Worm (Caenorhabditis elegans) whole organism, L1 larva: ENCODE data around the gene oac-1.
A peak's percentile ranks its signal among the peaks of the same experiment; 100 is the strongest.

Experiments used
- C04F5.9 ChIP-seq: sonication (generic microtip); optimal IDR thresholded peaks from 2 replicates; lab custom pipeline; 2016; ENCODE audit warnings: missing genetic modification characterization, missing compliant biosample characterization
- C16A3.4 ChIP-seq: fragments of 150-350 bp; optimal IDR thresholded peaks from 2 replicates; lab custom pipeline; 2014; ENCODE audit warnings: missing biosample characterization, missing genetic modification characterization
- C34B4.2 ChIP-seq: sonication (generic microtip); optimal IDR thresholded peaks from 2 replicates; lab custom pipeline; 2017; ENCODE audit warnings: mild to moderate bottlenecking, missing genetic modification characterization, missing compliant biosample characterization
- F16B12.6 ChIP-seq: fragments of 150-350 bp; optimal IDR thresholded peaks from 2 replicates; lab custom pipeline; 2014; ENCODE audit warnings: missing biosample characterization, missing genetic modification characterization
- aha-1 ChIP-seq: fragments of 150-350 bp; optimal IDR thresholded peaks from 2 replicates; lab custom pipeline; 2014; ENCODE audit warnings: missing biosample characterization, missing genetic modification characterization
- alr-1 ChIP-seq: fragments of 200-800 bp; sonication (Bioruptor generic); optimal IDR thresholded peaks from 2 replicates; lab custom pipeline; 2018; ENCODE audit warnings: borderline replicate concordance, mild to moderate bottlenecking, missing genetic modification characterization, missing compliant biosample characterization
- ama-1 ChIP-seq: fragments of 150-350 bp; optimal IDR thresholded peaks from 2 replicates; lab custom pipeline; 2014
- blmp-1 ChIP-seq: fragments of 150-350 bp; optimal IDR thresholded peaks from 2 replicates; lab custom pipeline; 2014; ENCODE audit warnings: missing biosample characterization, missing genetic modification characterization
- ceh-8 ChIP-seq: fragments of 200-800 bp; sonication (Bioruptor generic); optimal IDR thresholded peaks from 2 replicates; lab custom pipeline; 2018; ENCODE audit warnings: mild to moderate bottlenecking, missing genetic modification characterization, moderate library complexity, missing compliant biosample characterization
- ceh-82 ChIP-seq, 3 experiments: fragments of 150-350 bp in 1 of 3; sonication (generic microtip) in 2 of 3; optimal IDR thresholded peaks; 2 replicates each; lab custom pipeline; 2014 to 2017; ENCODE audit warnings: missing biosample characterization in 3 of 3, missing genetic modification characterization in 3 of 3
- ceh-90 ChIP-seq: sonication (generic microtip); optimal IDR thresholded peaks from 2 replicates; lab custom pipeline; 2016; ENCODE audit warnings: missing genetic modification characterization, missing compliant biosample characterization
- dsc-1 ChIP-seq: sonication (generic microtip); optimal IDR thresholded peaks from 2 replicates; lab custom pipeline; 2016; ENCODE audit warnings: mild to moderate bottlenecking, missing genetic modification characterization, missing compliant biosample characterization
- efl-1 ChIP-seq, 4 experiments: fragments of 150-350 bp; optimal IDR thresholded peaks in 3 of 4; peaks in 1 of 4; 1 replicate in 1 of 4; 2 replicates in 3 of 4; lab custom pipeline; 2014; ENCODE audit warnings: missing biosample characterization in 2 of 4, missing genetic modification characterization in 2 of 4, missing genetic modification reagents in 2 of 4
- efl-3 ChIP-seq: fragments of 200-800 bp; sonication (Bioruptor generic); optimal IDR thresholded peaks from 2 replicates; lab custom pipeline; 2018; ENCODE audit warnings: mild to moderate bottlenecking, missing genetic modification characterization, missing compliant biosample characterization
- egl-27 ChIP-seq, 2 experiments: fragments of 150-350 bp in 1 of 2; sonication (generic microtip); optimal IDR thresholded peaks; 3 replicates each; lab custom pipeline; 2017 to 2018; ENCODE audit warnings: missing biosample characterization in 2 of 2, missing genetic modification characterization in 2 of 2, missing genetic modification reagents in 2 of 2
- fkh-10 ChIP-seq: sonication (generic microtip); optimal IDR thresholded peaks from 2 replicates; lab custom pipeline; 2017; ENCODE audit warnings: missing biosample characterization, missing genetic modification reagents, missing genetic modification characterization
- fkh-8 ChIP-seq: sonication (generic microtip); optimal IDR thresholded peaks from 2 replicates; lab custom pipeline; 2016; ENCODE audit warnings: mild to moderate bottlenecking, missing genetic modification characterization, missing compliant biosample characterization
- grh-1 ChIP-seq: fragments of 200-800 bp; sonication (Bioruptor generic); IDR thresholded peaks from 2 replicates; pipeline ENCODE4 v1.3.6; 2022; ENCODE audit warnings: missing genetic modification reagents, missing genetic modification characterization, missing compliant biosample characterization
- hpl-2 ChIP-seq: fragments of 150-350 bp; optimal IDR thresholded peaks from 2 replicates; lab custom pipeline; 2014; ENCODE audit warnings: missing biosample characterization, missing genetic modification reagents, missing genetic modification characterization
- isw-1 ChIP-seq: fragments of 200-800 bp; sonication (Bioruptor generic); IDR thresholded peaks from 2 replicates; pipeline ENCODE4 v1.3.6; 2022; ENCODE audit warnings: missing genetic modification characterization, missing compliant biosample characterization
- lin-15B ChIP-seq: fragments of 150-350 bp; sonication (generic microtip); optimal IDR thresholded peaks from 3 replicates; lab custom pipeline; 2014; ENCODE audit warnings: missing biosample characterization, missing genetic modification characterization
- lir-3 ChIP-seq: sonication (generic microtip); optimal IDR thresholded peaks from 2 replicates; lab custom pipeline; 2016; ENCODE audit warnings: mild to moderate bottlenecking, missing genetic modification characterization, moderate library complexity, missing compliant biosample characterization; ENCODE audit not compliant: poor library complexity
- lsy-2 ChIP-seq, 2 experiments: fragments of 150-350 bp; optimal IDR thresholded peaks; 2 replicates each; lab custom pipeline; 2014; ENCODE audit warnings: missing biosample characterization in 2 of 2, missing genetic modification characterization in 2 of 2
- nhr-237 ChIP-seq: fragments of 150-350 bp; optimal IDR thresholded peaks from 2 replicates; lab custom pipeline; 2014; ENCODE audit warnings: missing biosample characterization, missing genetic modification characterization
- nhr-28 ChIP-seq: fragments of 150-350 bp; optimal IDR thresholded peaks from 2 replicates; lab custom pipeline; 2014; ENCODE audit warnings: missing biosample characterization, missing genetic modification characterization
- nhr-71 ChIP-seq: sonication (generic microtip); optimal IDR thresholded peaks from 2 replicates; lab custom pipeline; 2016; ENCODE audit warnings: mild to moderate bottlenecking, missing genetic modification characterization, moderate library complexity, missing compliant biosample characterization
- nhr-76 ChIP-seq: sonication (generic microtip); optimal IDR thresholded peaks from 2 replicates; lab custom pipeline; 2017; ENCODE audit warnings: missing biosample characterization, missing genetic modification characterization
- nhr-84 ChIP-seq: sonication (generic microtip); optimal IDR thresholded peaks from 2 replicates; lab custom pipeline; 2017; ENCODE audit warnings: missing biosample characterization, missing genetic modification characterization
- pag-3 ChIP-seq: sonication (generic microtip); optimal IDR thresholded peaks from 2 replicates; lab custom pipeline; 2017; ENCODE audit warnings: missing genetic modification characterization, mild to moderate bottlenecking, missing compliant biosample characterization, antibody characterized with exemption, borderline replicate concordance; ENCODE audit not compliant: insufficient read depth
- pax-3 ChIP-seq: fragments of 200-800 bp; sonication (Bioruptor generic); optimal IDR thresholded peaks from 2 replicates; lab custom pipeline; 2018; ENCODE audit warnings: mild to moderate bottlenecking, missing genetic modification characterization, moderate library complexity, missing compliant biosample characterization
- pqm-1 ChIP-seq: sonication (generic microtip); optimal IDR thresholded peaks from 3 replicates; lab custom pipeline; 2017; ENCODE audit warnings: missing biosample characterization, missing genetic modification characterization
- rnt-1 ChIP-seq: sonication (generic microtip); optimal IDR thresholded peaks from 2 replicates; lab custom pipeline; 2016; ENCODE audit warnings: mild to moderate bottlenecking, missing genetic modification characterization, moderate library complexity, missing compliant biosample characterization
- skn-1 ChIP-seq: fragments of 150-350 bp; optimal IDR thresholded peaks from 2 replicates; lab custom pipeline; 2014; ENCODE audit warnings: missing biosample characterization, missing genetic modification characterization
- sox-4 ChIP-seq: sonication (generic microtip); optimal IDR thresholded peaks from 2 replicates; lab custom pipeline; 2016; ENCODE audit warnings: missing genetic modification characterization, missing compliant biosample characterization
- sptf-1 ChIP-seq: fragments of 150-350 bp; optimal IDR thresholded peaks from 2 replicates; lab custom pipeline; 2014; ENCODE audit warnings: missing biosample characterization, missing genetic modification characterization
- sup-37 ChIP-seq: fragments of 200-800 bp; sonication (Bioruptor generic); optimal IDR thresholded peaks from 2 replicates; lab custom pipeline; 2018; ENCODE audit warnings: mild to moderate bottlenecking, missing genetic modification characterization, missing compliant biosample characterization
- tbx-2 ChIP-seq: sonication (generic microtip); optimal IDR thresholded peaks from 2 replicates; lab custom pipeline; 2016; ENCODE audit warnings: missing genetic modification characterization, missing compliant biosample characterization
- unc-130 ChIP-seq: fragments of 150-350 bp; optimal IDR thresholded peaks from 2 replicates; lab custom pipeline; 2017; ENCODE audit warnings: missing biosample characterization, missing genetic modification characterization, inconsistent platforms
- unc-30 ChIP-seq: sonication (generic microtip); optimal IDR thresholded peaks from 2 replicates; lab custom pipeline; 2017; ENCODE audit warnings: missing biosample characterization, missing genetic modification characterization
- unc-62 ChIP-seq: fragments of 150-350 bp; optimal IDR thresholded peaks from 2 replicates; lab custom pipeline; 2014; ENCODE audit warnings: missing biosample characterization, missing genetic modification reagents, missing genetic modification characterization
- unc-98 ChIP-seq: fragments of 200-800 bp; sonication (Bioruptor generic); IDR thresholded peaks from 2 replicates; pipeline ENCODE4 v1.3.6; 2022; ENCODE audit warnings: missing genetic modification characterization, missing compliant biosample characterization
- zip-4 ChIP-seq: fragments of 200-800 bp; sonication (Bioruptor generic); optimal IDR thresholded peaks from 2 replicates; lab custom pipeline; 2018; ENCODE audit warnings: mild to moderate bottlenecking, missing genetic modification characterization, moderate library complexity, missing compliant biosample characterization

Gene oac-1

ce11 chrV:19590826-19591225, 35.1 kb upstream of the oac-1 start (continued):
- no peak for TF ChIP-seq sox-4 (tag; lab: Kevin White, UChicago)
- no peak for TF ChIP-seq unc-98
- no peak for TF ChIP-seq zip-4 (GFP tag; lab: Kevin White, UChicago)
- no peak for TF ChIP-seq grh-1 (GFP tag; lab: Robert Waterston, UW)
- TF ChIP-seq alr-1 (tag; lab: Kevin White, UChicago) = no peak

- TF ChIP-seq ceh-8 = no peak
- peak; percentile 52 for TF ChIP-seq fkh-8 (tag; lab: Kevin White, UChicago)
- no peak for TF ChIP-seq lsy-2 (tag; optimal IDR thresholded peaks at IDR 0.05; lab: Kevin White, UChicago)
- no peak for TF ChIP-seq efl-1 (optimal IDR thresholded peaks at IDR 0.05; lab: Kevin White, UChicago)
- TF ChIP-seq efl-1 (GFP tag; optimal IDR thresholded peaks at IDR 0.05 in 1 of 2; lab: Kevin White, UChicago) = no peak
- TF ChIP-seq, all 84 proteins: peak for 1
These were observed 26.5 kb upstream of the oac-1 start for ce11 chrV:19582256-19582655.

- TF ChIP-seq unc-130 (tag; lab: Kevin White, UChicago) = no peak
- TF ChIP-seq pag-3 (tag; lab: Kevin White, UChicago) = no peak
- TF ChIP-seq nhr-84 (tag; lab: Kevin White, UChicago) = no peak
- no peak for TF ChIP-seq fkh-8 (tag; lab: Kevin White, UChicago)
- TF ChIP-seq efl-1 (optimal IDR thresholded peaks at IDR 0.05; lab: Kevin White, UChicago) = no peak
- TF ChIP-seq efl-1 (GFP tag; optimal IDR thresholded peaks at IDR 0.05 in 1 of 2; lab: Kevin White, UChicago) = no peak
- TF ChIP-seq dsc-1 (tag; lab: Kevin White, UChicago) = no peak
- no peak for TF ChIP-seq lin-15B (tag; lab: Kevin White, UChicago)
- no peak for TF ChIP-seq F16B12.6 (tag; lab: Kevin White, UChicago)
- no peak for TF ChIP-seq ama-1 (lab: Kevin White, UChicago)
- no peak for TF ChIP-seq efl-3 (GFP tag; lab: Kevin White, UChicago)
- no peak for TF ChIP-seq nhr-237
- no peak for TF ChIP-seq hpl-2
- no peak for TF ChIP-seq nhr-71 (tag; lab: Kevin White, UChicago)
- TF ChIP-seq, all 84 proteins: peak for 0
These were observed 23.7 kb upstream of the oac-1 start for ce11 chrV:19579509-19579908.

- no peak for TF ChIP-seq ceh-82 (tag; optimal IDR thresholded peaks at IDR 0.05; lab: Kevin White, UChicago)
- no peak for TF ChIP-seq unc-62 (GFP tag; lab: Kevin White, UChicago)
- no peak for TF ChIP-seq sox-4 (tag; lab: Kevin White, UChicago)
- TF ChIP-seq sup-37 = no peak
- TF ChIP-seq nhr-84 (tag; lab: Kevin White, UChicago) = no peak
- no peak for TF ChIP-seq grh-1 (GFP tag; lab: Robert Waterston, UW)
- no peak for TF ChIP-seq blmp-1 (tag; lab: Kevin White, UChicago)
- TF ChIP-seq nhr-28 (tag; lab: Kevin White, UChicago) = no peak
- no peak for TF ChIP-seq ama-1 (lab: Kevin White, UChicago)
- no peak for TF ChIP-seq ceh-90 (tag; lab: Kevin White, UChicago)
- TF ChIP-seq hpl-2 = no peak
- TF ChIP-seq C04F5.9 (tag; lab: Kevin White, UChicago) = no peak
- no peak for TF ChIP-seq fkh-10 (GFP tag; lab: Kevin White, UChicago)
- TF ChIP-seq pqm-1 (tag; lab: Kevin White, UChicago) = no peak
- no peak for TF ChIP-seq rnt-1 (tag; lab: Kevin White, UChicago)
- TF ChIP-seq egl-27 (tag; optimal IDR thresholded peaks at IDR 0.05; lab: Kevin White, UChicago) = no peak
- no peak for TF ChIP-seq sptf-1
- TF ChIP-seq fkh-8 (tag; lab: Kevin White, UChicago) = no peak
These were observed 14.3 kb upstream of the oac-1 start for ce11 chrV:19570102-19570501.

ce11 chrV:19565082-19565481, 9.3 kb upstream of the oac-1 start, which contains the start of gene kcnl-1:
TSS of gene kcnl-1 (plus strand) at chrV:19565382.
- TF ChIP-seq fkh-10 (GFP tag; lab: Kevin White, UChicago) = no peak
- no peak for TF ChIP-seq blmp-1 (tag; lab: Kevin White, UChicago)
- no peak for TF ChIP-seq isw-1
- TF ChIP-seq C34B4.2 = no peak
- TF ChIP-seq unc-30 = no peak
- TF ChIP-seq nhr-71 (tag; lab: Kevin White, UChicago) = no peak
- TF ChIP-seq nhr-76 (tag; lab: Kevin White, UChicago) = no peak
- no peak for TF ChIP-seq pag-3 (tag; lab: Kevin White, UChicago)
- TF ChIP-seq tbx-2 = no peak
- TF ChIP-seq C16A3.4 = no peak
- no peak for TF ChIP-seq pax-3
- no peak for TF ChIP-seq ceh-82 (tag; optimal IDR thresholded peaks at IDR 0.05; lab: Kevin White, UChicago)
- no peak for TF ChIP-seq C04F5.9 (tag; lab: Kevin White, UChicago)
- TF ChIP-seq skn-1 (tag; lab: Kevin White, UChicago) = no peak
- no peak for TF ChIP-seq efl-3 (GFP tag; lab: Kevin White, UChicago)
- TF ChIP-seq lir-3 (tag; lab: Kevin White, UChicago) = no peak
- no peak for TF ChIP-seq aha-1 (tag; lab: Kevin White, UChicago)
- TF ChIP-seq, all 84 proteins: peak for 0
